Worm (Caenorhabditis elegans) whole organism, L2 larva: ENCODE results near the gene srbc-7.

ENCODE experiments used
- C34F6.9 ChIP-seq: fragments of 150-350 bp; optimal IDR thresholded peaks from 2 replicates; lab custom pipeline; 2014; ENCODE audit warnings: missing biosample characterization, missing genetic modification characterization
- F13H6.1 ChIP-seq: sonication (generic microtip); optimal IDR thresholded peaks from 2 replicates; lab custom pipeline; 2016; ENCODE audit warnings: missing genetic modification characterization, missing compliant biosample characterization
- R02D3.7 ChIP-seq: fragments of 150-350 bp; optimal IDR thresholded peaks from 2 replicates; lab custom pipeline; 2014; ENCODE audit warnings: missing biosample characterization, missing genetic modification characterization
- ZK546.5 ChIP-seq: sonication (generic microtip); optimal IDR thresholded peaks from 2 replicates; lab custom pipeline; 2017; ENCODE audit warnings: missing biosample characterization, missing genetic modification characterization
- alr-1 ChIP-seq: fragments of 150-350 bp; optimal IDR thresholded peaks from 2 replicates; lab custom pipeline; 2014; ENCODE audit warnings: missing biosample characterization, missing genetic modification characterization
- aly-2 ChIP-seq: fragments of 150-350 bp; optimal IDR thresholded peaks from 2 replicates; lab custom pipeline; 2014; ENCODE audit warnings: missing biosample characterization, missing genetic modification characterization
- ama-1 ChIP-seq: fragments of 150-350 bp; optimal IDR thresholded peaks from 2 replicates; lab custom pipeline; 2018; ENCODE audit warnings: inconsistent platforms
- blmp-1 ChIP-seq: sonication (generic microtip); optimal IDR thresholded peaks from 2 replicates; lab custom pipeline; 2017; ENCODE audit warnings: missing genetic modification characterization, mild to moderate bottlenecking, missing compliant biosample characterization, antibody characterized with exemption, moderate library complexity; ENCODE audit not compliant: insufficient read depth
- ceh-16 ChIP-seq: fragments of 150-350 bp; optimal IDR thresholded peaks from 2 replicates; lab custom pipeline; 2014; ENCODE audit warnings: missing biosample characterization, missing genetic modification characterization
- ceh-82 ChIP-seq: fragments of 150-350 bp; optimal IDR thresholded peaks from 2 replicates; lab custom pipeline; 2014; ENCODE audit warnings: missing biosample characterization, missing genetic modification characterization
- crh-2 ChIP-seq: sonication (generic microtip); optimal IDR thresholded peaks from 2 replicates; lab custom pipeline; 2017; ENCODE audit warnings: missing biosample characterization, missing genetic modification characterization
- dmd-4 ChIP-seq: sonication (generic microtip); optimal IDR thresholded peaks from 2 replicates; lab custom pipeline; 2017; ENCODE audit warnings: missing biosample characterization, missing genetic modification characterization
- egl-27 ChIP-seq: sonication (generic microtip); optimal IDR thresholded peaks from 3 replicates; lab custom pipeline; 2017; ENCODE audit warnings: missing biosample characterization, missing genetic modification reagents, missing genetic modification characterization
- elt-1 ChIP-seq: fragments of 150-350 bp; optimal IDR thresholded peaks from 2 replicates; lab custom pipeline; 2014; ENCODE audit warnings: missing biosample characterization, missing genetic modification characterization
- elt-3 ChIP-seq: sonication (generic microtip); optimal IDR thresholded peaks from 2 replicates; lab custom pipeline; 2017; ENCODE audit warnings: missing biosample characterization, missing genetic modification characterization
- fos-1 ChIP-seq: fragments of 150-350 bp; optimal IDR thresholded peaks from 2 replicates; lab custom pipeline; 2014; ENCODE audit warnings: missing biosample characterization, missing genetic modification characterization
- gmeb-1 ChIP-seq: fragments of 150-350 bp; optimal IDR thresholded peaks from 2 replicates; lab custom pipeline; 2014; ENCODE audit warnings: missing biosample characterization, missing genetic modification characterization
- lin-11 ChIP-seq: fragments of 150-350 bp; sonication (generic microtip); optimal IDR thresholded peaks from 2 replicates; lab custom pipeline; 2014; ENCODE audit warnings: missing biosample characterization, missing genetic modification characterization, inconsistent platforms, mixed read lengths
- lin-13 ChIP-seq: fragments of 150-350 bp; optimal IDR thresholded peaks from 2 replicates; lab custom pipeline; 2014; ENCODE audit warnings: missing biosample characterization, missing genetic modification reagents, missing genetic modification characterization
- lin-39 ChIP-seq: fragments of 150-350 bp; optimal IDR thresholded peaks from 2 replicates; lab custom pipeline; 2014; ENCODE audit warnings: missing biosample characterization, missing genetic modification reagents, missing genetic modification characterization
- lsy-2 ChIP-seq, 2 experiments: fragments of 150-350 bp in 1 of 2; sonication (generic microtip) in 1 of 2; optimal IDR thresholded peaks; 2 replicates each; lab custom pipeline; 2014 to 2017; ENCODE audit warnings: missing biosample characterization in 2 of 2, missing genetic modification characterization in 2 of 2
- mbf-1 ChIP-seq: sonication (generic microtip); optimal IDR thresholded peaks from 2 replicates; lab custom pipeline; 2017; ENCODE audit warnings: missing biosample characterization, missing genetic modification characterization
- mdl-1 ChIP-seq, 2 experiments: fragments of 150-350 bp in 1 of 2; sonication (generic microtip) in 1 of 2; optimal IDR thresholded peaks; 2 replicates each; lab custom pipeline; 2017; ENCODE audit warnings: missing biosample characterization in 2 of 2, missing genetic modification characterization in 2 of 2
- nhr-10 ChIP-seq: sonication (generic microtip); optimal IDR thresholded peaks from 2 replicates; lab custom pipeline; 2017; ENCODE audit warnings: missing biosample characterization, missing genetic modification characterization
- nhr-11 ChIP-seq: fragments of 150-350 bp; optimal IDR thresholded peaks from 2 replicates; lab custom pipeline; 2014; ENCODE audit warnings: missing biosample characterization, missing genetic modification characterization
- nhr-12 ChIP-seq: fragments of 150-350 bp; optimal IDR thresholded peaks from 2 replicates; lab custom pipeline; 2014; ENCODE audit warnings: missing biosample characterization, missing genetic modification characterization
- nhr-129 ChIP-seq: fragments of 150-350 bp; optimal IDR thresholded peaks from 2 replicates; lab custom pipeline; 2014; ENCODE audit warnings: missing biosample characterization, missing genetic modification characterization
- nhr-23 ChIP-seq: fragments of 150-350 bp; optimal IDR thresholded peaks from 2 replicates; lab custom pipeline; 2014; ENCODE audit warnings: missing biosample characterization, missing genetic modification reagents, missing genetic modification characterization
- nhr-237 ChIP-seq: fragments of 150-350 bp; optimal IDR thresholded peaks from 2 replicates; lab custom pipeline; 2014; ENCODE audit warnings: missing biosample characterization, missing genetic modification characterization
- nhr-25 ChIP-seq: fragments of 150-350 bp; sonication (generic microtip); optimal IDR thresholded peaks from 3 replicates; lab custom pipeline; 2014; ENCODE audit warnings: missing biosample characterization, missing genetic modification characterization
- nhr-6 ChIP-seq: fragments of 150-350 bp; optimal IDR thresholded peaks from 2 replicates; lab custom pipeline; 2014; ENCODE audit warnings: missing biosample characterization, missing genetic modification characterization
- nhr-77 ChIP-seq: fragments of 150-350 bp; optimal IDR thresholded peaks from 2 replicates; lab custom pipeline; 2014; ENCODE audit warnings: missing biosample characterization, missing genetic modification characterization
- peb-1 ChIP-seq: fragments of 150-350 bp; optimal IDR thresholded peaks from 2 replicates; lab custom pipeline; 2014; ENCODE audit warnings: missing biosample characterization, missing genetic modification characterization
- sem-4 ChIP-seq: fragments of 150-350 bp; optimal IDR thresholded peaks from 2 replicates; lab custom pipeline; 2014; ENCODE audit warnings: missing biosample characterization, missing genetic modification reagents, missing genetic modification characterization
- skn-1 ChIP-seq: sonication (generic microtip); optimal IDR thresholded peaks from 2 replicates; lab custom pipeline; 2017; ENCODE audit warnings: missing biosample characterization, missing genetic modification characterization
- sma-3 ChIP-seq: sonication (generic microtip); optimal IDR thresholded peaks from 2 replicates; lab custom pipeline; 2016; ENCODE audit warnings: missing genetic modification reagents, missing genetic modification characterization, missing compliant biosample characterization
- sma-9 ChIP-seq, 2 experiments: fragments of 150-350 bp in 1 of 2; sonication (generic microtip) in 1 of 2; optimal IDR thresholded peaks; 2 replicates each; lab custom pipeline; 2014 to 2016; ENCODE audit warnings: missing genetic modification characterization in 2 of 2, mild to moderate bottlenecking in 1 of 2, missing biosample characterization in 1 of 2, missing compliant biosample characterization in 1 of 2, missing genetic modification reagents in 1 of 2, moderate library complexity in 1 of 2
- snpc-4 ChIP-seq: fragments of 150-350 bp; optimal IDR thresholded peaks from 2 replicates; lab custom pipeline; 2014; ENCODE audit warnings: missing biosample characterization, missing genetic modification characterization
- unc-39 ChIP-seq: fragments of 150-350 bp; optimal IDR thresholded peaks from 2 replicates; lab custom pipeline; 2014; ENCODE audit warnings: missing biosample characterization, missing genetic modification characterization
- unc-55 ChIP-seq: fragments of 150-350 bp; sonication (generic microtip); optimal IDR thresholded peaks from 3 replicates; lab custom pipeline; 2014; ENCODE audit warnings: missing biosample characterization, missing genetic modification reagents, missing genetic modification characterization
- unc-62 ChIP-seq: fragments of 150-350 bp; optimal IDR thresholded peaks from 2 replicates; lab custom pipeline; 2014; ENCODE audit warnings: missing biosample characterization, missing genetic modification reagents, missing genetic modification characterization
- zag-1 ChIP-seq: fragments of 150-350 bp; optimal IDR thresholded peaks from 2 replicates; lab custom pipeline; 2014; ENCODE audit warnings: missing biosample characterization, missing genetic modification characterization
- ztf-1 ChIP-seq: fragments of 200-800 bp; sonication (Bioruptor generic); conservative IDR thresholded peaks from 2 replicates; pipeline ENCODE4 v1.3.6; 2022; ENCODE audit warnings: missing genetic modification characterization, missing compliant biosample characterization

srbc-7 gene

ce11 chrV:7504271-7504670 lies 16.9 kb upstream of the srbc-7 start, which contains the start of gene srh-229:
srh-229 (minus strand) TSS chrV:7504371.
- no peak for TF ChIP-seq mdl-1 (tag; optimal IDR thresholded peaks at IDR 0.05; lab: Kevin White, UChicago)
- TF ChIP-seq zag-1 (tag; lab: Kevin White, UChicago): no peak
- no peak for TF ChIP-seq skn-1 (tag; lab: Kevin White, UChicago)
- no peak for TF ChIP-seq alr-1 (tag; lab: Kevin White, UChicago)
- TF ChIP-seq ceh-82 (tag; lab: Kevin White, UChicago): no peak
- no peak for TF ChIP-seq nhr-237 (tag; lab: Kevin White, UChicago)
- no peak for TF ChIP-seq sma-3
- no peak for TF ChIP-seq blmp-1 (tag; lab: Kevin White, UChicago)
- no peak for TF ChIP-seq snpc-4
- no peak for TF ChIP-seq nhr-77 (tag; lab: Kevin White, UChicago)
- no peak for TF ChIP-seq dmd-4
- no peak for TF ChIP-seq elt-1 (tag; lab: Kevin White, UChicago)
- TF ChIP-seq crh-2 (tag; lab: Kevin White, UChicago): no peak
- no peak for TF ChIP-seq nhr-6 (tag; lab: Kevin White, UChicago)
- no peak for TF ChIP-seq ZK546.5 (tag; lab: Kevin White, UChicago)
- no peak for TF ChIP-seq R02D3.7 (tag; lab: Kevin White, UChicago)
- no peak for TF ChIP-seq nhr-129 (tag; lab: Kevin White, UChicago)
- no peak for TF ChIP-seq nhr-25 (tag; lab: Kevin White, UChicago)
- no peak for TF ChIP-seq egl-27 (tag; lab: Kevin White, UChicago)

ce11 chrV:7501194-7501593 lies 13.8 kb upstream of the srbc-7 start:
- TF ChIP-seq nhr-23 (tag; lab: Kevin White, UChicago) (no peak), sem-4 (tag; lab: Kevin White, UChicago) (no peak), mbf-1 (no peak), unc-62 (GFP tag; lab: Kevin White, UChicago) (no peak), nhr-77 (tag; lab: Kevin White, UChicago) (no peak), lin-39 (no peak), peb-1 (no peak)

ce11 chrV:7497440-7497839 lies 10.0 kb upstream of the srbc-7 start, which contains the start of gene srh-79:
srh-79 (plus strand) TSS chrV:7497740.
- no peak for TF ChIP-seq elt-1 (tag; lab: Kevin White, UChicago)
- no peak for TF ChIP-seq lin-13 (GFP tag; lab: Kevin White, UChicago)
- TF ChIP-seq ztf-1: no peak
- TF ChIP-seq F13H6.1 (tag; lab: Kevin White, UChicago): no peak
- TF ChIP-seq unc-39 (tag; lab: Kevin White, UChicago): no peak
- TF ChIP-seq sma-9 (GFP tag; optimal IDR thresholded peaks at IDR 0.05; lab: Kevin White, UChicago): no peak
- TF ChIP-seq sma-9 (tag; optimal IDR thresholded peaks at IDR 0.05; lab: Kevin White, UChicago): no peak
- no peak for TF ChIP-seq C34F6.9 (tag; lab: Kevin White, UChicago)
- no peak for TF ChIP-seq ceh-16 (tag; lab: Kevin White, UChicago)
- TF ChIP-seq lsy-2 (tag; optimal IDR thresholded peaks at IDR 0.05; lab: Kevin White, UChicago): no peak
- TF ChIP-seq lin-39: no peak
- TF ChIP-seq nhr-12 (tag; lab: Kevin White, UChicago): no peak
- TF ChIP-seq nhr-11 (tag; lab: Kevin White, UChicago): no peak
- no peak for TF ChIP-seq elt-3 (tag; lab: Kevin White, UChicago)

- TF ChIP-seq alr-1 (tag; lab: Kevin White, UChicago) (no peak), fos-1 (tag; lab: Kevin White, UChicago) (no peak), lin-39 (no peak), sma-9 (GFP tag; optimal IDR thresholded peaks at IDR 0.05; lab: Kevin White, UChicago) (no peak), sma-9 (tag; optimal IDR thresholded peaks at IDR 0.05; lab: Kevin White, UChicago) (no peak), nhr-11 (tag; lab: Kevin White, UChicago) (no peak), dmd-4 (no peak), lin-11 (tag; lab: Kevin White, UChicago) (no peak), nhr-23 (tag; lab: Kevin White, UChicago) (no peak), aly-2 (tag; lab: Kevin White, UChicago) (no peak), nhr-25 (tag; lab: Kevin White, UChicago) (no peak), nhr-10 (no peak), unc-55 (GFP tag; lab: Kevin White, UChicago) (no peak), gmeb-1 (tag; lab: Kevin White, UChicago) (no peak), ama-1 (lab: Kevin White, UChicago) (no peak), zag-1 (tag; lab: Kevin White, UChicago) (no peak), C34F6.9 (tag; lab: Kevin White, UChicago) (no peak)
- TF ChIP-seq, all 48 proteins: peak for 0
Measured at ce11 chrV:7495189-7495588, 7.8 kb upstream of the srbc-7 start, which contains the start of gene srbc-11. srbc-11 (minus strand) TSS chrV:7495289.
